Worm (Caenorhabditis elegans): Measurements from ENCODE around the gene nhr-131.

Gene nhr-131

ce11 chrV:453569-453968, 40.6 kb upstream of the nhr-131 start, which contains the start of gene nhr-98:
Gene nhr-98, plus strand, starts transcription at chrV:453869.
- TF ChIP-seq ahr-1 (tag; optimal IDR thresholded peaks at IDR 0.05) (no peak), K09A11.1 (tag; optimal IDR thresholded peaks at IDR 0.05; ENCODE audit: insufficient read depth) (no peak), C08G9.2 (tag; optimal IDR thresholded peaks at IDR 0.05) (no peak), hlh-15 (tag; optimal IDR thresholded peaks at IDR 0.05) (no peak), fax-1 (tag; optimal IDR thresholded peaks at IDR 0.05) (no peak), ceh-30 (tag; optimal IDR thresholded peaks at IDR 0.05) (no peak), unc-3 (GFP tag; conservative IDR thresholded peaks at IDR 0.05) (no peak), unc-3 (tag; optimal IDR thresholded peaks at IDR 0.05) (no peak), gmeb-2 (tag; optimal IDR thresholded peaks at IDR 0.05) (no peak), C38D4.7 (GFP tag; optimal IDR thresholded peaks at IDR 0.05) (no peak), T23F11.4 (GFP tag; optimal IDR thresholded peaks at IDR 0.05) (no peak), elt-4 (tag; optimal IDR thresholded peaks at IDR 0.05) (no peak), sdc-2 (tag; optimal IDR thresholded peaks at IDR 0.05) (no peak), rnt-1 (tag; optimal IDR thresholded peaks at IDR 0.05) (no peak), mec-3 (tag; optimal IDR thresholded peaks at IDR 0.05; ENCODE audit: borderline replicate concordance) (no peak)

DNA sequence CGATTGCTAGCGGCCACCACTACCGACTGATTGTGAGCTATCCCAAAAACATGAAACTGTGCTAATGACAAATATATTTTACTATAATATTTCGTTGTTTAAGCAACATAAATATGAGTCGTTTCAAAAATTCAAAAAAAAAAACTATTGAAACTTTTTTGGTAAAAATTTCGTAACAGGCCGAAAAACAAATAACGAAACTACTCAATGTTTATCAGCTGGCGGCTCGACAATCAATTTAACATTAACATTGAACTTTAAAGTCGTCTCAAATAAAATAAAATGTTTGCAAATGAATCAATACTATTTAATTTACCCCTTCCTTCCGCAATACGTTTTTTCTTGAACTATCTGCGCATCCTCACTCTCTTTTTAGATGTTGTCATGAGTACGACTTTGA, 36.3 kb upstream of the nhr-131 start:
- no peak for TF ChIP-seq npax-4 (tag; optimal IDR thresholded peaks at IDR 0.05)
- no peak for TF ChIP-seq hlh-30 (tag; optimal IDR thresholded peaks at IDR 0.05; ENCODE audit: insufficient read depth)
- no peak for TF ChIP-seq pros-1 (tag; optimal IDR thresholded peaks at IDR 0.05)
- no peak for TF ChIP-seq sdc-2 (tag; optimal IDR thresholded peaks at IDR 0.05)
- TF ChIP-seq ztf-16 (tag; optimal IDR thresholded peaks at IDR 0.05): no peak
- TF ChIP-seq syd-9 (tag; optimal IDR thresholded peaks at IDR 0.05): no peak
- no peak for TF ChIP-seq hlh-8 (tag; optimal IDR thresholded peaks at IDR 0.05)
- no peak for TF ChIP-seq mec-3 (tag; optimal IDR thresholded peaks at IDR 0.05; ENCODE audit: borderline replicate concordance)
- no peak for TF ChIP-seq lin-11 (tag; optimal IDR thresholded peaks at IDR 0.05)
- no peak for TF ChIP-seq rnt-1 (tag; optimal IDR thresholded peaks at IDR 0.05)
- TF ChIP-seq sox-2 (GFP tag; IDR thresholded peaks at IDR 0.05): no peak

- TF ChIP-seq K02D7.2 (tag; optimal IDR thresholded peaks at IDR 0.05): no peak
- no peak for TF ChIP-seq npax-4 (tag; optimal IDR thresholded peaks at IDR 0.05)
- TF ChIP-seq hlh-30 (tag; optimal IDR thresholded peaks at IDR 0.05; ENCODE audit: insufficient read depth): no peak
- no peak for TF ChIP-seq pha-2 (tag; optimal IDR thresholded peaks at IDR 0.05)
- TF ChIP-seq elt-2 (tag; optimal IDR thresholded peaks at IDR 0.05): peak; percentile 26
- TF ChIP-seq rnt-1 (tag; optimal IDR thresholded peaks at IDR 0.05): no peak
- TF ChIP-seq pqm-1 (tag; optimal IDR thresholded peaks at IDR 0.05): no peak
These were observed 34.7 kb upstream of the nhr-131 start, which contains the start of gene nhr-203 for ce11 chrV:459464-459863. Gene nhr-203, plus strand, starts transcription at chrV:459795.

DNA sequence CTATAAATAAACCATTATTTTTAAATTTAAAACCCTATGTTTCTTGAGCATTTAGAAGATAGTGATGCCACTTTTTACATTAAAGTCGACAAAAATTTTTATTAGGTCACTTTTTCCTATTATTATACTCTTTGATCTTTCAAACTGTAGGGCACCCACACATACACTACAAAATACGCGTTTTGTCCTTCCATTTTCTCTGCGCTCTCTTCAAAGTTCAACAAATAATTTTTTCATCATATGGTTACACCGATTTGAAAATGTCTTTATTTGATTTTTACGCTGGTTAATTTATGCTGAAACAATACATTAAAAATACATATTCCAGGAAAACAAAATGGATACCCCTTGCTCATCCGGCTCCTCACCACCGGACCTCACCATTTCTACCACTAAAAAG, 31.9 kb upstream of the nhr-131 start, which contains the start of gene nhr-202:
Gene nhr-202, plus strand, starts transcription at position 326 of the 400 bp plus-strand sequence.
- TF ChIP-seq lim-6 (tag; optimal IDR thresholded peaks at IDR 0.05) (no peak), nfya-1 (tag; optimal IDR thresholded peaks at IDR 0.05) (no peak), ceh-9 (tag; optimal IDR thresholded peaks at IDR 0.05) (no peak), nhr-232 (tag; optimal IDR thresholded peaks at IDR 0.05) (no peak), hlh-15 (tag; optimal IDR thresholded peaks at IDR 0.05) (no peak), tbx-7 (tag; optimal IDR thresholded peaks at IDR 0.05) (no peak), pha-4 (tag; optimal IDR thresholded peaks at IDR 0.05) (no peak), C38D4.7 (GFP tag; optimal IDR thresholded peaks at IDR 0.05) (no peak), ets-4 (tag; optimal IDR thresholded peaks at IDR 0.05) (no peak), dmd-4 (tag; optimal IDR thresholded peaks at IDR 0.05; ENCODE audit: borderline replicate concordance) (no peak), rnt-1 (tag; optimal IDR thresholded peaks at IDR 0.05) (no peak), hlh-30 (tag; optimal IDR thresholded peaks at IDR 0.05; ENCODE audit: insufficient read depth) (no peak), ama-1 (optimal IDR thresholded peaks at IDR 0.05) (no peak), ceh-48 (tag; optimal IDR thresholded peaks at IDR 0.05) (no peak), hlh-6 (tag; optimal IDR thresholded peaks at IDR 0.05) (no peak), hlh-8 (tag; optimal IDR thresholded peaks at IDR 0.05) (no peak), sdc-2 (tag; optimal IDR thresholded peaks at IDR 0.05) (no peak), npax-4 (tag; optimal IDR thresholded peaks at IDR 0.05) (no peak), dve-1 (tag; optimal IDR thresholded peaks at IDR 0.05) (no peak)
